Fruit fly (Drosophila melanogaster) whole organism, embryonic: ENCODE data around the gene OtopLb.
A peak's percentile ranks its signal among the peaks of the same experiment; 100 is the strongest.

ENCODE experiments used
- Bgb ChIP-seq: fragments of 200-800 bp; sonication (Bioruptor generic); IDR thresholded peaks from 2 replicates; pipeline ENCODE4 v1.3.6; 2022; ENCODE audit warnings: missing biosample characterization, missing genetic modification characterization; ENCODE audit not compliant: partially characterized antibody
- CG14965 ChIP-seq: fragments of 200-800 bp; sonication (Bioruptor generic); optimal IDR thresholded peaks from 2 replicates; lab custom pipeline; 2016; ENCODE audit warnings: missing biosample characterization, missing genetic modification characterization, borderline replicate concordance
- CG1647 ChIP-seq: fragments of 200-800 bp; sonication (Bioruptor generic); optimal IDR thresholded peaks from 3 replicates; lab custom pipeline; 2016; ENCODE audit warnings: missing biosample characterization, missing genetic modification characterization
- CG17802 ChIP-seq: fragments of 200-800 bp; sonication (Bioruptor generic); optimal IDR thresholded peaks from 2 replicates; lab custom pipeline; 2018; ENCODE audit warnings: missing biosample characterization, mild to moderate bottlenecking, missing genetic modification characterization, moderate library complexity
- CG1832 ChIP-seq: fragments of 200-800 bp; sonication (Bioruptor generic); optimal IDR thresholded peaks from 2 replicates; lab custom pipeline; 2017; ENCODE audit warnings: missing biosample characterization, mild to moderate bottlenecking, missing genetic modification characterization, inconsistent platforms
- CG2678 ChIP-seq: fragments of 200-800 bp; sonication (Bioruptor generic); optimal IDR thresholded peaks from 3 replicates; lab custom pipeline; 2019; ENCODE audit warnings: missing biosample characterization, mild to moderate bottlenecking, missing genetic modification characterization, moderate library complexity
- CG6765 ChIP-seq: fragments of 200-800 bp; sonication (Bioruptor generic); optimal IDR thresholded peaks from 3 replicates; lab custom pipeline; 2017; ENCODE audit warnings: missing biosample characterization, mild to moderate bottlenecking, missing genetic modification characterization
- Hsf ChIP-seq: fragments of 200-800 bp; sonication (Bioruptor generic); optimal IDR thresholded peaks from 3 replicates; lab custom pipeline; 2016; ENCODE audit warnings: missing biosample characterization, missing genetic modification characterization
- Usf ChIP-seq: fragments of 200-800 bp; sonication (Bioruptor generic); optimal IDR thresholded peaks from 2 replicates; lab custom pipeline; 2017; ENCODE audit warnings: missing genotype, missing biosample characterization, missing genetic modification characterization
- cwo ChIP-seq: fragments of 200-800 bp; sonication (Bioruptor generic); optimal IDR thresholded peaks from 3 replicates; lab custom pipeline; 2017; ENCODE audit warnings: missing biosample characterization, missing genetic modification characterization, mild to moderate bottlenecking, moderate library complexity, missing genetic modification reagents
- gsb-n ChIP-seq: fragments of 200-800 bp; sonication (Bioruptor generic); optimal IDR thresholded peaks from 3 replicates; lab custom pipeline; 2018; ENCODE audit warnings: missing biosample characterization, mild to moderate bottlenecking, missing genetic modification characterization
- pho ChIP-seq: fragments of 200-800 bp; sonication (Bioruptor generic); optimal IDR thresholded peaks from 2 replicates; lab custom pipeline; 2016; ENCODE audit warnings: missing biosample characterization, missing genetic modification characterization
- unpg ChIP-seq: fragments of 200-800 bp; sonication (Bioruptor generic); optimal IDR thresholded peaks from 3 replicates; lab custom pipeline; 2018; ENCODE audit warnings: missing biosample characterization, mild to moderate bottlenecking, missing genetic modification characterization, moderate library complexity
- zen2 ChIP-seq: fragments of 200-800 bp; sonication (Bioruptor generic); IDR thresholded peaks from 3 replicates; pipeline ENCODE4 v1.3.6; 2022; ENCODE audit warnings: missing biosample characterization, missing genetic modification characterization; ENCODE audit not compliant: partially characterized antibody

- TF ChIP-seq gsb-n = no peak
- no peak for TF ChIP-seq unpg (GFP tag; lab: Kevin White, UChicago)
- no peak for TF ChIP-seq CG1832 (GFP tag; lab: Kevin White, UChicago)
- TF ChIP-seq Bgb (GFP tag; lab: Robert Waterston, UW) = no peak
- TF ChIP-seq pho = no peak
- TF ChIP-seq CG14965 (GFP tag; lab: Kevin White, UChicago) = no peak
- no peak for TF ChIP-seq CG1647 (GFP tag; lab: Kevin White, UChicago)
- peak; percentile 30 for TF ChIP-seq cwo
- no peak for TF ChIP-seq Hsf (GFP tag; lab: Kevin White, UChicago)
- TF ChIP-seq CG6765 (GFP tag; lab: Kevin White, UChicago) = peak; percentile 44
- TF ChIP-seq CG2678 (tag; lab: Kevin White, UChicago) = peak; percentile 69
- TF ChIP-seq CG17802 (tag; lab: Kevin White, UChicago) = no peak
- no peak for TF ChIP-seq Usf (GFP tag; lab: Kevin White, UChicago)
- no peak for TF ChIP-seq zen2 (GFP tag; lab: Robert Waterston, UW)
Observed at dm6 chr2L:3228694-3229093, 51.6 kb downstream of the OtopLb start.
